Worm (Caenorhabditis elegans): ENCODE data around the gene ztf-18.
"Not testable (repeated sequence)": the region's sequence is repeated elsewhere in the genome, so short reads cannot be mapped to it uniquely, and the experiment has no call there.

The ztf-18 gene

DNA sequence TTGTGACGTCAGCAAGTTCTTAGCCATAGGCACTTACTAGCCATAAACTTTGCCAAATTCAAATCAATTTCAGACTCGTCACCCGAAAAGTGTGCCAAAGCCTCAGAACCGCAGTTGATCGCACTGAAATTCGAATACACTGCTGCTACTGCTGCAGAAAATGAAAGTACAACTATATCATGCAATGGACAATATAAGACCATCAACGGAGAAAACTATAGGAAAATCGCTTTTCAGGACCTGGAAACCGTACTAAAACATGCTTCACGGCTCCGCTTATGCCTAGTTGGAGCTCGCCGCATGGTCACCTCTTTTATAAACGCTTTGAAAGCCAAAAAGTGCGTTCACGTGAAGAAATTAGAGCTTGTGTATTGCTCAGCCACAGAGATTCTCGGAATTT lies 43.1 kb upstream of the ztf-18 start, which contains the start of gene fbxa-22:
Gene fbxa-22 (plus strand): TSS at position 301 of the 400 bp plus-strand sequence.
- no peak for TF ChIP-seq mep-1 (tag; optimal IDR thresholded peaks at IDR 0.05)
- TF ChIP-seq madf-9 (GFP tag; conservative IDR thresholded peaks at IDR 0.05) = no peak
- no peak for TF ChIP-seq ceh-44 (GFP tag; IDR thresholded peaks at IDR 0.05)
- TF ChIP-seq F10B5.3 (tag; optimal IDR thresholded peaks at IDR 0.05) = no peak
- no peak for TF ChIP-seq lir-3 (tag; optimal IDR thresholded peaks at IDR 0.05)
- no peak for TF ChIP-seq rbr-2 (tag; optimal IDR thresholded peaks at IDR 0.05)

DNA sequence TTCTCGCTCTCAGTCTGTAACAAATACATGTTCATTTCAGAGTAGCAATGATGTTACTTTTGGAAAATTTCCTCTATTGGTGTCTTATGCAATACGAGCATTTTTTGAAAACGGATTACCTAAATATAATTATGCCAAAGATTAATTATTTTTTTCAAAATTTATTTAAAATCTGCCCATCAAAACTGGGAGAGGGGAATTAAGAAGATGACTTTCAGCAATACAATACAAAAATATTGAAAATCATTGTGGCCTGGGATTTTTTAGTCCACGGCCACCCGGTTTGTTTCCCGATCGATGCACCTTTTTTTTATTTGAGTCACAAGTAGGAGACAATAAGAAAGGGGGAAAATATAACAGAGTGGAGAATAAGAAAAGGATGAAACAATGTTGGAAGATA lies 42.4 kb upstream of the ztf-18 start, which contains the start of gene fbxa-56:
Gene fbxa-56 (minus strand): TSS at position 101 of the 400 bp plus-strand sequence.
- TF ChIP-seq aly-2 (tag; optimal IDR thresholded peaks at IDR 0.05) (no peak), snpc-4 (tag; optimal IDR thresholded peaks at IDR 0.05) (no peak)

DNA sequence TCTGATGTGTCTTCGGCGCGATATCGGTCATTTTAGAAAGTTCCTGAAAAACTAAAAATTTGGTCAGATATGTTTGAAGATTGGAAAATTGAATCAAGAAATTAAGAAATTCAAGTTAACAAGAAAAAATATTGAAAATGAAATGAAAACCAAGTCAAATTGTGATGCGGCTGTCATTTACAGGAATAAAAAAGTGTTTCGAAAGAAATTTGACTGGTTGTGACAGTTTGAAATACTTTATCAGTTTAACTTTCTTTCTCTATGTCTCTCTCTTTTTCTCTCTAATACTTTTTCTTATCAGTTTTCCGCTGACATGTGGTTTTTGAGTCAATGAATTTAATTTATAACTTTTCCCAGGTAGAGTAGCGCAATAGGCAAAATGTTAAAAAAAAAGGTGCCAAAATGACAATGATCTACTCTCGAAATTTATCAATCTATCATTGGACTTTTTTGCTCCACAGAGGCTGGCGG lies 40.6 kb upstream of the ztf-18 start, which contains the start of gene fbxa-55:
Gene fbxa-55 (minus strand): TSS at position 51 of the 471 bp plus-strand sequence.
- TF ChIP-seq hlh-11 (tag; optimal IDR thresholded peaks at IDR 0.05) (peak; percentile 75), nhr-28 (tag; optimal IDR thresholded peaks at IDR 0.05) (peak; percentile 25), F26F4.8 (GFP tag; conservative IDR thresholded peaks at IDR 0.05) (no peak), dmd-9 (GFP tag; IDR thresholded peaks at IDR 0.05) (no peak), tra-1 (GFP tag; IDR thresholded peaks at IDR 0.05) (peak; percentile 80), pqm-1 (tag; optimal IDR thresholded peaks at IDR 0.05) (peak; percentile 43), dve-1 (tag; optimal IDR thresholded peaks at IDR 0.05; ENCODE audit: insufficient read depth) (peak; percentile 52), unc-62 (GFP tag; optimal IDR thresholded peaks at IDR 0.05 in 1 of 2) (peak in 1 of 2 experiments; percentile 6), unc-62 (tag; optimal IDR thresholded peaks at IDR 0.05) (no peak), dmd-6 (GFP tag; IDR thresholded peaks at IDR 0.05) (peak; percentile 92), daf-16 (GFP tag; optimal IDR thresholded peaks at IDR 0.05) (no peak), daf-16 (tag; optimal IDR thresholded peaks at IDR 0.05) (peak; percentile 51)

DNA sequence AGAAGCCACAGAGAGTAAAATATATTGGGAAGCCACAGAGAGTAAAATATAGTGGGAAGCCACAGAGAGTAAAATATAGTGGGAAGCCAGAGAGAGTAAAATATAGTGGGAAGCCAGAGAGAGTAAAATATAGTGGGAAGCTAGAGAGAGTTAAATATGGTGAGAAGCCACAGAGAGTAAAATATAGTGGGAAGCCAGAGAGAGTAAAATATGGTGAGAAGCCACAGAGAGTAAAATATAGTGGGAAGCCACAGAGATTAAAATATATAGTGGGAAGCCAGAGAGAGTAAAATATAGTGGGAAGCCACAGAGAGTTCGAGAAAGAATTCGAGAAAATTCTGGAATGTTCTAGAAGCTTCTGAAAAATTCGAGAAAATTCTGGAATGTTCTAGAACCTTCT lies 35.9 kb upstream of the ztf-18 start:
- TF ChIP-seq spr-1 (tag; optimal IDR thresholded peaks at IDR 0.05) (peak; percentile 65), nhr-48 (tag; optimal IDR thresholded peaks at IDR 0.05) (peak; percentile 28), daf-16 (GFP tag; optimal IDR thresholded peaks at IDR 0.05) (peak in 1 of 2 experiments; percentile 57), F10B5.3 (tag; optimal IDR thresholded peaks at IDR 0.05) (peak; percentile 19), lir-3 (tag; optimal IDR thresholded peaks at IDR 0.05) (peak; percentile 69)
- TF ChIP-seq daf-16 (tag; optimal IDR thresholded peaks at IDR 0.05) = not testable (repeated sequence)

DNA sequence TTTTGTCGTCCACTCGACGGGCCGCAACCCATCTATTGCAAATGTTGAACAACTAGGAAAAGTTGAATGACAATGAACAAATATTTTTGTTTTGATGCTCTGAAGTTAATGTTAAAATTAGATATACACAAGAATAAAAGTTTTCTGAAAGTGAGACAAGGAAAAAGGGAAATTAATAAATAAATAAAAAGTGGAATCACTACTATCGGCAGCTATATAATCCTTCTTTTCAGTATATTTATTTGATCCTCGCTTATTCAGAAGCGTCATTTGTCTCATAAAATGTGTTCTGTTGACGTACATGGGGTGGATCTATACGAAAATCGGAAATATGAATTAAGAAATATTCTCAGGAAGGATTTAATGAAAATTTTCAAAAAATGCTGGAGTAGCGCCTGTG lies 30.7 kb upstream of the ztf-18 start, which contains the start of gene pef-1:
Gene pef-1 (minus strand): TSS at position 101 of the 400 bp plus-strand sequence.
- TF ChIP-seq tag-97 (GFP tag; IDR thresholded peaks at IDR 0.05) (no peak), madf-9 (GFP tag; conservative IDR thresholded peaks at IDR 0.05) (no peak), daf-19 (GFP tag; conservative IDR thresholded peaks at IDR 0.05) (no peak), madf-5 (GFP tag; IDR thresholded peaks at IDR 0.05) (no peak), lin-15B (tag; optimal IDR thresholded peaks at IDR 0.05) (no peak), F37D6.2 (tag; optimal IDR thresholded peaks at IDR 0.05) (no peak), nhr-111 (GFP tag; optimal IDR thresholded peaks at IDR 0.05) (no peak), fkh-10 (GFP tag; optimal IDR thresholded peaks at IDR 0.05) (no peak), php-3 (GFP tag; IDR thresholded peaks at IDR 0.05) (no peak), aha-1 (tag) (no peak), egl-27 (tag; optimal IDR thresholded peaks at IDR 0.05) (no peak), zip-11 (GFP tag; IDR thresholded peaks at IDR 0.05) (no peak), zip-2 (tag; optimal IDR thresholded peaks at IDR 0.05) (no peak), R02D3.7 (tag; optimal IDR thresholded peaks at IDR 0.05) (no peak)
